Fruit fly (Drosophila melanogaster): ENCODE data around the gene Npc2e.

DNA sequence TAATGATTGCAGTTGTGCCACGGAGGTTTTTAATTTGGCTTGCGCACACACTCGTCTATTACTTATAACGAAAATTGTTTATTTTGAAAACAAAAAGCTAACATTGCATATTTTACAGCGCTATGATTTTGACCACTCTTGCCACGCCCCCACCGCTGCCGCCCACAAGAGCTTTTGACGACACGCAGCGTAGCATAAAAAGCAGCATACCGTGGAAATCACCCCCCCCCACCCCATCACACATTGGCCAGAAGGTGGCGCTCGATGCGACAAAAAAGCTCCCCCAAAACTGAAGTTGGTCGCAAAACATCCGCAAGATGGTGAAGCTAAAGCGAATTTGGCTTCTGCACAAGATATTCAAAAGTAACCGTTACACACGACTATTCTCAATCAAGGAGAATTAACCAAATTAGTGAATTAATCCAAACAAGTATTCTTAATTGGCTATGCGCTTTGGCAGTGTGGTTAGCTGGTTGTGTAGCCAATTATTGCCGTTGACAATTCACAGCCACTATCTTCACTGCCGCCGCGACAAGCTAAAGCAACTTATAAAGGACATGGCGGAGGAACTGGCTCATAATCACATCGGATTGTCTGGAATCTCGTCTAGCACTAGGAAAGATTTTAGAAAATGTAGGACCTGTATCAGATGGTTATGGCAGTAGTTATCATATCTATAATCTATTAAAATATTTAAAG, 47.5 kb downstream of the Npc2e start:
- TF ChIP-seq kay (GFP tag; ENCODE audit: borderline replicate concordance) = peak; percentile 53
- TF ChIP-seq CG14711 (tag; optimal IDR thresholded peaks at IDR 0.05) = peak; percentile 0
- no peak for TF ChIP-seq CG33017 (tag; optimal IDR thresholded peaks at IDR 0.05)
- TF ChIP-seq ovo (GFP tag; optimal IDR thresholded peaks at IDR 0.05) = no peak
- no peak for TF ChIP-seq Hr96 (GFP tag; optimal IDR thresholded peaks at IDR 0.05)
- no peak for TF ChIP-seq Crg-1 (GFP tag; optimal IDR thresholded peaks at IDR 0.05)
- peak; percentile 16 for TF ChIP-seq Clk (GFP tag; optimal IDR thresholded peaks at IDR 0.05)
- peak; percentile 47 for TF ChIP-seq pad (GFP tag; optimal IDR thresholded peaks at IDR 0.05)
- no peak for TF ChIP-seq CG1620 (GFP tag; optimal IDR thresholded peaks at IDR 0.05)
- TF ChIP-seq CG7101 (tag; optimal IDR thresholded peaks at IDR 0.05) = no peak
- TF ChIP-seq cic (GFP tag; optimal IDR thresholded peaks at IDR 0.05) = no peak
